Worm (Caenorhabditis elegans) whole organism, L1 larva: ENCODE measurements around the gene F23H11.5.

Experiments
- elt-2 ChIP-seq: sonication (generic microtip); optimal IDR thresholded peaks from 2 replicates; lab custom pipeline; 2016; ENCODE audit warnings: missing genetic modification characterization, mild to moderate bottlenecking, inconsistent platforms, missing compliant biosample characterization, missing genetic modification reagents
- fos-1 ChIP-seq: fragments of 150-350 bp; optimal IDR thresholded peaks from 2 replicates; lab custom pipeline; 2014; ENCODE audit warnings: missing biosample characterization, missing genetic modification characterization
- lin-13 ChIP-seq: fragments of 150-350 bp; optimal IDR thresholded peaks from 2 replicates; lab custom pipeline; 2014; ENCODE audit warnings: missing biosample characterization, missing genetic modification reagents, missing genetic modification characterization
- lin-39 ChIP-seq: fragments of 150-350 bp; optimal IDR thresholded peaks from 2 replicates; lab custom pipeline; 2014; ENCODE audit warnings: missing biosample characterization, missing genetic modification reagents, missing genetic modification characterization
- lir-3 ChIP-seq: sonication (generic microtip); optimal IDR thresholded peaks from 2 replicates; lab custom pipeline; 2016; ENCODE audit warnings: mild to moderate bottlenecking, missing genetic modification characterization, moderate library complexity, missing compliant biosample characterization; ENCODE audit not compliant: poor library complexity
- nhr-19 ChIP-seq: fragments of 200-800 bp; sonication (Bioruptor generic); conservative IDR thresholded peaks from 2 replicates; pipeline ENCODE4 v1.3.6; 2022; ENCODE audit warnings: missing genetic modification characterization, missing compliant biosample characterization
- nhr-90 ChIP-seq: sonication (generic microtip); optimal IDR thresholded peaks from 2 replicates; lab custom pipeline; 2016; ENCODE audit warnings: mild to moderate bottlenecking, missing genetic modification characterization, missing compliant biosample characterization; ENCODE audit not compliant: poor library complexity
- sox-4 ChIP-seq: sonication (generic microtip); optimal IDR thresholded peaks from 2 replicates; lab custom pipeline; 2016; ENCODE audit warnings: missing genetic modification characterization, missing compliant biosample characterization
- tbx-2 ChIP-seq: sonication (generic microtip); optimal IDR thresholded peaks from 2 replicates; lab custom pipeline; 2016; ENCODE audit warnings: missing genetic modification characterization, missing compliant biosample characterization
- zag-1 ChIP-seq: fragments of 150-350 bp; optimal IDR thresholded peaks from 2 replicates; lab custom pipeline; 2014; ENCODE audit warnings: missing biosample characterization, missing genetic modification characterization

DNA sequence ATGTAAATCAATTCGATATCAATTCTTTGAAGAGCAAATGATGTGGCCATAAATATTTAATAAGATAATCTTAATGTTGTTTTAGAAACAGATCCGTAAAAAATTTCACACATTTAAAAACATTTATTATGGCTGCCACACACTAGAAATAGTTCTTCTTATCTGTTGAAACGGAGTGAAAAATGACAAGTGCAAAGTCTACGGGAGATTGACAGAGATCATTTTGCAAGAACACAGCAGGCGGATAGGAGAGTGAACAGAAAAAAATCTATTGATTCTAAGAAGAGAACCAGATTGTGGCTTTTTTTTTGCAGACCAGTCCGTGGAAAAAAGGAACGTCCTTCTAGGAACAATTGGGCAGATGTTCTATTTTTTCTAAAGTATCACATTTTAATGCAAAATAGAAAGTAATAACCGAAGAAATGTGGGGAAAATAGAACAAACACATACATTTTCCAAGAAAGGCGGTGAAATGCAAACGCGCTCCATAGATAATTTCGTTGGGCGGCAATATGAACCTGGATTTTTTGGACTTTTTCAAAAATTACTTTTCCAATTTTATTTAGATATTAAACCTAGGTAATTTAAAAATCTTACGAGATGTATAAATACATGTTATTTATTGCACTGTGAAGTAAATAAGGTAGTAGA lies 8.7 kb downstream of the F23H11.5 start:
- TF ChIP-seq zag-1 (no peak), elt-2 (tag; lab: Kevin White, UChicago) (no peak), lin-13 (GFP tag; lab: Kevin White, UChicago) (no peak), lir-3 (tag; lab: Kevin White, UChicago) (no peak), lin-39 (tag; lab: Kevin White, UChicago) (no peak), nhr-90 (tag; lab: Kevin White, UChicago) (no peak), tbx-2 (tag; lab: Kevin White, UChicago) (no peak), nhr-19 (GFP tag; lab: Robert Waterston, UW) (no peak), fos-1 (tag; lab: Kevin White, UChicago) (no peak), sox-4 (no peak)
